Fruit fly (Drosophila melanogaster) whole organism, prepupa: ENCODE measurements around the gene Pten.
A peak's percentile ranks its signal among the peaks of the same experiment; 100 is the strongest.

ENCODE experiments used
- CG1621 ChIP-seq: fragments of 200-800 bp; sonication (Bioruptor generic); optimal IDR thresholded peaks from 3 replicates; lab custom pipeline; 2018; ENCODE audit warnings: missing biosample characterization, mild to moderate bottlenecking, missing genetic modification characterization
- CG31627 ChIP-seq: fragments of 200-800 bp; sonication (Bioruptor generic); optimal IDR thresholded peaks from 3 replicates; lab custom pipeline; 2016; ENCODE audit warnings: missing biosample characterization, missing genetic modification characterization

dm6 chr2L:10299810-10300147 is 38.9 kb upstream of the Pten start, which contains the start of gene CYLD:
- no peak for TF ChIP-seq CG1621 (tag; lab: Kevin White, UChicago)
- TF ChIP-seq CG31627 (GFP tag; lab: Kevin White, UChicago) = peak; percentile 39
